Worm (Caenorhabditis elegans) whole organism, young adult: ENCODE data around the gene F17C11.2.
A peak's percentile ranks its signal among the peaks of the same experiment; 100 is the strongest.

Experiments used
- B0019.2 ChIP-seq: fragments of 200-800 bp; sonication (Bioruptor generic); conservative IDR thresholded peaks from 2 replicates; pipeline ENCODE4 v1.3.6; 2022; ENCODE audit warnings: missing genetic modification reagents, missing genetic modification characterization, missing compliant biosample characterization
- B0035.1 ChIP-seq: sonication (generic microtip); optimal IDR thresholded peaks from 2 replicates; lab custom pipeline; 2016; ENCODE audit warnings: missing genetic modification characterization, mild to moderate bottlenecking, missing compliant biosample characterization, missing genotype, missing genetic modification reagents
- F33H1.4 ChIP-seq: fragments of 200-800 bp; sonication (Bioruptor generic); IDR thresholded peaks from 2 replicates; pipeline ENCODE4 v1.3.6; 2022; ENCODE audit warnings: missing genetic modification reagents, missing genetic modification characterization, missing compliant biosample characterization
- F37B4.10 ChIP-seq: fragments of 200-800 bp; sonication (Bioruptor generic); IDR thresholded peaks from 2 replicates; pipeline ENCODE4 v1.3.6; 2022; ENCODE audit warnings: missing genetic modification characterization, missing compliant biosample characterization
- F39B2.1 ChIP-seq: fragments of 200-800 bp; sonication (Bioruptor generic); IDR thresholded peaks from 2 replicates; pipeline ENCODE4 v1.3.6; 2022; ENCODE audit warnings: missing genetic modification reagents, missing genetic modification characterization, missing compliant biosample characterization
- K11D2.4 ChIP-seq: fragments of 200-800 bp; sonication (Bioruptor generic); IDR thresholded peaks from 2 replicates; pipeline ENCODE4 v1.3.6; 2022; ENCODE audit warnings: missing genetic modification reagents, missing genetic modification characterization, missing compliant biosample characterization
- K12H6.12 ChIP-seq: fragments of 200-800 bp; sonication (Bioruptor generic); optimal IDR thresholded peaks from 2 replicates; lab custom pipeline; 2018; ENCODE audit warnings: mild to moderate bottlenecking, missing genetic modification characterization, missing compliant biosample characterization
- Y53G8AR.9 ChIP-seq: fragments of 200-800 bp; sonication (Bioruptor generic); conservative IDR thresholded peaks from 2 replicates; pipeline ENCODE4 v1.3.6; 2022; ENCODE audit warnings: missing genetic modification reagents, missing genetic modification characterization, missing compliant biosample characterization
- Y67H2A.10 ChIP-seq: fragments of 200-800 bp; sonication (Bioruptor generic); conservative IDR thresholded peaks from 2 replicates; pipeline ENCODE4 v1.3.6; 2022; ENCODE audit warnings: missing genetic modification reagents, missing genetic modification characterization, missing compliant biosample characterization
- Y95B8A.8 ChIP-seq: fragments of 200-800 bp; sonication (Bioruptor generic); IDR thresholded peaks from 2 replicates; pipeline ENCODE4 v1.3.6; 2022; ENCODE audit warnings: missing genetic modification reagents, missing genetic modification characterization, missing compliant biosample characterization
- atf-7 ChIP-seq: sonication (generic microtip); optimal IDR thresholded peaks from 2 replicates; lab custom pipeline; 2017; ENCODE audit warnings: mild to moderate bottlenecking, missing genetic modification characterization, missing compliant biosample characterization
- attf-6 ChIP-seq: fragments of 200-800 bp; sonication (Bioruptor generic); IDR thresholded peaks from 2 replicates; pipeline ENCODE4 v1.3.6; 2022; ENCODE audit warnings: missing genetic modification reagents, missing genetic modification characterization, missing compliant biosample characterization
- ceh-100 ChIP-seq: fragments of 200-800 bp; sonication (Bioruptor generic); IDR thresholded peaks from 2 replicates; pipeline ENCODE4 v1.3.6; 2022; ENCODE audit warnings: missing genetic modification reagents, missing genetic modification characterization, missing compliant biosample characterization
- ceh-27 ChIP-seq: fragments of 200-800 bp; sonication (Bioruptor generic); optimal IDR thresholded peaks from 2 replicates; lab custom pipeline; 2018; ENCODE audit warnings: mild to moderate bottlenecking, missing genetic modification characterization, moderate library complexity, missing compliant biosample characterization
- dox-1 ChIP-seq: fragments of 200-800 bp; sonication (Bioruptor generic); IDR thresholded peaks from 2 replicates; pipeline ENCODE4 v1.3.6; 2022; ENCODE audit warnings: missing genetic modification reagents, missing genetic modification characterization, missing compliant biosample characterization
- ekl-4 ChIP-seq: fragments of 200-800 bp; sonication (Bioruptor generic); IDR thresholded peaks from 2 replicates; pipeline ENCODE4 v1.3.6; 2022; ENCODE audit warnings: missing genetic modification reagents, missing genetic modification characterization, missing compliant biosample characterization
- ets-4 ChIP-seq: fragments of 200-800 bp; sonication (Bioruptor generic); optimal IDR thresholded peaks from 2 replicates; lab custom pipeline; 2018; ENCODE audit warnings: mild to moderate bottlenecking, missing genetic modification characterization, missing compliant biosample characterization
- hlh-12 ChIP-seq: sonication (generic microtip); optimal IDR thresholded peaks from 2 replicates; lab custom pipeline; 2016; ENCODE audit warnings: missing genetic modification characterization, missing compliant biosample characterization
- hrde-1 ChIP-seq: sonication (generic microtip); optimal IDR thresholded peaks from 2 replicates; lab custom pipeline; 2016; ENCODE audit warnings: missing genetic modification characterization, mild to moderate bottlenecking, missing compliant biosample characterization, moderate library complexity, missing genotype, missing genetic modification reagents, borderline replicate concordance
- lag-1 ChIP-seq: fragments of 200-800 bp; sonication (Bioruptor generic); IDR thresholded peaks from 2 replicates; pipeline ENCODE4 v1.3.6; 2022; ENCODE audit warnings: missing genetic modification reagents, missing genetic modification characterization, missing compliant biosample characterization
- let-607 ChIP-seq, 2 experiments: fragments of 200-800 bp in 1 of 2; sonication (Bioruptor generic) in 1 of 2; sonication (generic microtip) in 1 of 2; optimal IDR thresholded peaks; 2 replicates each; lab custom pipeline; 2016 to 2018; ENCODE audit warnings: mild to moderate bottlenecking in 2 of 2, missing compliant biosample characterization in 2 of 2, missing genetic modification characterization in 2 of 2, moderate library complexity in 2 of 2, missing genotype in 1 of 2
- lin-26 ChIP-seq: fragments of 200-800 bp; sonication (Bioruptor generic); IDR thresholded peaks from 2 replicates; pipeline ENCODE4 v1.3.6; 2022; ENCODE audit warnings: missing genetic modification reagents, missing genetic modification characterization, missing compliant biosample characterization
- lin-35 ChIP-seq, 3 experiments: fragments of 150-350 bp in 2 of 3; sonication (generic microtip) in 1 of 3; optimal IDR thresholded peaks; 2 replicates each; lab custom pipeline; 2014 to 2018; ENCODE audit warnings: missing biosample characterization in 3 of 3, missing genetic modification characterization in 3 of 3, missing genetic modification reagents in 3 of 3
- madf-3 ChIP-seq: fragments of 200-800 bp; sonication (Bioruptor generic); IDR thresholded peaks from 2 replicates; pipeline ENCODE4 v1.3.6; 2022; ENCODE audit warnings: missing genetic modification reagents, missing genetic modification characterization, missing compliant biosample characterization
- mcd-1 ChIP-seq: fragments of 200-800 bp; sonication (Bioruptor generic); IDR thresholded peaks from 2 replicates; pipeline ENCODE4 v1.3.6; 2022; ENCODE audit warnings: missing genetic modification reagents, missing genetic modification characterization, missing compliant biosample characterization
- mel-28 ChIP-seq: sonication (generic microtip); optimal IDR thresholded peaks from 2 replicates; lab custom pipeline; 2016; ENCODE audit warnings: borderline replicate concordance, mild to moderate bottlenecking, missing genetic modification characterization, missing compliant biosample characterization
- nfya-1 ChIP-seq: sonication (generic microtip); optimal IDR thresholded peaks from 2 replicates; lab custom pipeline; 2017; ENCODE audit warnings: antibody characterized with exemption, missing compliant biosample characterization, missing genetic modification characterization, borderline replicate concordance; ENCODE audit not compliant: insufficient read depth
- nfyb-1 ChIP-seq: fragments of 200-800 bp; sonication (Bioruptor generic); IDR thresholded peaks from 2 replicates; pipeline ENCODE4 v1.3.6; 2022; ENCODE audit warnings: missing genetic modification reagents, missing genetic modification characterization, missing compliant biosample characterization
- nhr-80 ChIP-seq: sonication (generic microtip); optimal IDR thresholded peaks from 2 replicates; lab custom pipeline; 2016; ENCODE audit warnings: missing genetic modification characterization, missing compliant biosample characterization
- pbrm-1 ChIP-seq: fragments of 200-800 bp; sonication (Bioruptor generic); IDR thresholded peaks from 2 replicates; pipeline ENCODE4 v1.3.6; 2022; ENCODE audit warnings: missing genetic modification reagents, missing genetic modification characterization, missing compliant biosample characterization
- rcor-1 ChIP-seq: fragments of 200-800 bp; sonication (Bioruptor generic); IDR thresholded peaks from 2 replicates; pipeline ENCODE4 v1.3.6; 2022; ENCODE audit warnings: missing genetic modification reagents, missing genetic modification characterization, missing compliant biosample characterization
- repo-1 ChIP-seq: sonication (generic microtip); optimal IDR thresholded peaks from 2 replicates; lab custom pipeline; 2017; ENCODE audit warnings: mild to moderate bottlenecking, missing genetic modification characterization, missing compliant biosample characterization
- snpc-1.1 ChIP-seq: sonication (generic microtip); optimal IDR thresholded peaks from 2 replicates; lab custom pipeline; 2017; ENCODE audit warnings: missing genetic modification characterization, mild to moderate bottlenecking, missing compliant biosample characterization, antibody characterized with exemption, moderate library complexity, missing genotype, missing genetic modification reagents; ENCODE audit not compliant: insufficient read depth
- snpc-3.4 ChIP-seq: sonication (generic microtip); optimal IDR thresholded peaks from 2 replicates; lab custom pipeline; 2017; ENCODE audit warnings: missing genetic modification characterization, mild to moderate bottlenecking, missing compliant biosample characterization, antibody characterized with exemption, moderate library complexity, missing genotype, missing genetic modification reagents
- snpc-4 ChIP-seq, 5 experiments: fragments of 150-350 bp in 1 of 5; sonication (generic microtip) in 4 of 5; optimal IDR thresholded peaks; 2 replicates each; lab custom pipeline; 2014 to 2018; ENCODE audit warnings: missing genetic modification characterization in 5 of 5, missing biosample characterization in 3 of 5, antibody characterized with exemption in 2 of 5, mild to moderate bottlenecking in 2 of 5, missing compliant biosample characterization in 2 of 5, missing genotype in 2 of 5, moderate library complexity in 2 of 5, missing genetic modification reagents in 1 of 5
- sptf-2 ChIP-seq: fragments of 200-800 bp; sonication (Bioruptor generic); optimal IDR thresholded peaks from 2 replicates; lab custom pipeline; 2018; ENCODE audit warnings: mild to moderate bottlenecking, missing genetic modification characterization, missing compliant biosample characterization
- tlf-1 ChIP-seq: fragments of 200-800 bp; sonication (Bioruptor generic); optimal IDR thresholded peaks from 2 replicates; lab custom pipeline; 2018; ENCODE audit warnings: mild to moderate bottlenecking, missing genetic modification characterization, missing compliant biosample characterization
- unc-130 ChIP-seq: sonication (generic microtip); optimal IDR thresholded peaks from 2 replicates; lab custom pipeline; 2016; ENCODE audit warnings: missing genetic modification reagents, missing genetic modification characterization, missing compliant biosample characterization
- unc-62 ChIP-seq: fragments of 150-350 bp; optimal IDR thresholded peaks from 2 replicates; lab custom pipeline; 2014; ENCODE audit warnings: missing biosample characterization, missing genetic modification reagents, missing genetic modification characterization
- zfh-2 ChIP-seq: fragments of 200-800 bp; sonication (Bioruptor generic); conservative IDR thresholded peaks from 2 replicates; pipeline ENCODE4 v1.3.6; 2022; ENCODE audit warnings: missing genetic modification reagents, missing genetic modification characterization, missing compliant biosample characterization
- ztf-22 ChIP-seq: fragments of 200-800 bp; sonication (Bioruptor generic); optimal IDR thresholded peaks from 2 replicates; lab custom pipeline; 2018; ENCODE audit warnings: mild to moderate bottlenecking, missing genetic modification characterization, moderate library complexity, missing compliant biosample characterization
- ztf-25 ChIP-seq: fragments of 200-800 bp; sonication (Bioruptor generic); IDR thresholded peaks from 2 replicates; pipeline ENCODE4 v1.3.6; 2022; ENCODE audit warnings: missing genetic modification reagents, missing genetic modification characterization, missing compliant biosample characterization
- ztf-3 ChIP-seq: fragments of 200-800 bp; sonication (Bioruptor generic); optimal IDR thresholded peaks from 2 replicates; lab custom pipeline; 2018; ENCODE audit warnings: mild to moderate bottlenecking, missing genetic modification characterization, missing compliant biosample characterization

The F17C11.2 gene

ce11 chrV:10960544-10960943, 12.5 kb downstream of the F17C11.2 start, which contains the start of gene vps-36:
TSS of gene vps-36 (minus strand) at chrV:10960669.
- no peak for TF ChIP-seq ztf-22 (GFP tag; lab: Kevin White, UChicago)
- TF ChIP-seq F39B2.1 (GFP tag; lab: Robert Waterston, UW) = no peak
- TF ChIP-seq lag-1 = no peak
- TF ChIP-seq snpc-4 (GFP tag; optimal IDR thresholded peaks at IDR 0.05; lab: Kevin White, UChicago) = no peak
- no peak for TF ChIP-seq snpc-4 (tag; optimal IDR thresholded peaks at IDR 0.05; lab: Kevin White, UChicago)
- TF ChIP-seq mcd-1 (GFP tag; lab: Robert Waterston, UW) = no peak
- no peak for TF ChIP-seq lin-26 (GFP tag; lab: Robert Waterston, UW)
- TF ChIP-seq lin-35 (GFP tag; optimal IDR thresholded peaks at IDR 0.05; lab: Kevin White, UChicago) = no peak
- no peak for TF ChIP-seq repo-1
- no peak for TF ChIP-seq F37B4.10 (GFP tag; lab: Robert Waterston, UW)
- no peak for TF ChIP-seq tlf-1 (GFP tag; lab: Kevin White, UChicago)
- TF ChIP-seq dox-1 (GFP tag; lab: Robert Waterston, UW) = peak; percentile 48
- peak; percentile 90 for TF ChIP-seq nhr-80 (tag; lab: Kevin White, UChicago)
- no peak for TF ChIP-seq nfyb-1 (GFP tag; lab: Robert Waterston, UW)
- TF ChIP-seq Y53G8AR.9 (GFP tag; lab: Robert Waterston, UW) = 0 out of 2 replicates have a peak, but pooled peaks have one; percentile 10
- no peak for TF ChIP-seq K12H6.12 (tag; lab: Kevin White, UChicago)
- no peak for TF ChIP-seq madf-3 (GFP tag; lab: Robert Waterston, UW)
- TF ChIP-seq ztf-25 (GFP tag; lab: Robert Waterston, UW) = no peak
- no peak for TF ChIP-seq zfh-2 (GFP tag; lab: Robert Waterston, UW)
- TF ChIP-seq ceh-100 (GFP tag; lab: Robert Waterston, UW) = no peak
- TF ChIP-seq rcor-1 = no peak
- peak; percentile 11 for TF ChIP-seq atf-7 (tag; lab: Kevin White, UChicago)
- TF ChIP-seq hlh-12 = no peak
- no peak for TF ChIP-seq nfya-1 (tag; lab: Kevin White, UChicago)
- no peak for TF ChIP-seq ceh-27 (GFP tag; lab: Kevin White, UChicago)
- TF ChIP-seq K11D2.4 (GFP tag; lab: Robert Waterston, UW) = no peak
- no peak for TF ChIP-seq snpc-1.1
- TF ChIP-seq Y67H2A.10 (GFP tag; lab: Robert Waterston, UW) = no peak
- TF ChIP-seq unc-62 (GFP tag; lab: Kevin White, UChicago) = no peak
- TF ChIP-seq mel-28 (tag; lab: Kevin White, UChicago) = no peak
- TF ChIP-seq pbrm-1 (GFP tag; lab: Robert Waterston, UW) = peak; percentile 57; the same call in 1 of the 2 replicates
- no peak for TF ChIP-seq attf-6
- no peak for TF ChIP-seq F33H1.4
- no peak for TF ChIP-seq B0035.1 (tag; lab: Kevin White, UChicago)
- TF ChIP-seq ztf-3 (GFP tag; lab: Kevin White, UChicago) = no peak
- TF ChIP-seq hrde-1 (tag; lab: Kevin White, UChicago) = no peak
- TF ChIP-seq unc-130 = no peak
- TF ChIP-seq ets-4 (GFP tag; lab: Kevin White, UChicago) = no peak
- 0 out of 2 replicates have a peak, but pooled peaks have one; percentile 43 for TF ChIP-seq ekl-4 (GFP tag; lab: Robert Waterston, UW)
- no peak for TF ChIP-seq sptf-2
- TF ChIP-seq B0019.2 (GFP tag; lab: Robert Waterston, UW) = no peak
- no peak for TF ChIP-seq Y95B8A.8
- peak; percentile 37 to 77 for TF ChIP-seq let-607 (tag; optimal IDR thresholded peaks at IDR 0.05; lab: Kevin White, UChicago)
- no peak for TF ChIP-seq snpc-3.4 (tag; lab: Kevin White, UChicago)
